Fruit fly (Drosophila melanogaster) whole organism, embryonic: ENCODE measurements around the gene CG9222.

ENCODE experiments used
- Aef1 ChIP-seq: fragments of 200-800 bp; sonication (Bioruptor generic); IDR thresholded peaks from 3 replicates; pipeline ENCODE4 v1.3.6; 2022; ENCODE audit warnings: missing biosample characterization, missing genetic modification characterization
- CG8478 ChIP-seq: fragments of >200 bp; optimal IDR thresholded peaks from 2 replicates; lab custom pipeline; 2018
- Elba2 ChIP-seq: fragments of 200-800 bp; sonication (Bioruptor generic); optimal IDR thresholded peaks from 3 replicates; lab custom pipeline; 2016; ENCODE audit warnings: missing biosample characterization, missing genetic modification characterization
- Rfx ChIP-seq: fragments of 200-800 bp; sonication (Bioruptor generic); IDR thresholded peaks from 2 replicates; pipeline ENCODE4 v1.3.6; 2022; ENCODE audit warnings: missing biosample characterization, missing genetic modification characterization
- Sox102F ChIP-seq: fragments of 200-800 bp; sonication (Bioruptor generic); optimal IDR thresholded peaks from 2 replicates; lab custom pipeline; 2018; ENCODE audit warnings: missing biosample characterization, mild to moderate bottlenecking, missing genetic modification characterization, moderate library complexity
- TFAM ChIP-seq: fragments of 200-800 bp; sonication (Bioruptor generic); optimal IDR thresholded peaks from 2 replicates; lab custom pipeline; 2017; ENCODE audit warnings: missing biosample characterization, missing genetic modification characterization, inconsistent platforms
- ftz-f1 ChIP-seq: fragments of 200-800 bp; sonication (Bioruptor generic); optimal IDR thresholded peaks from 2 replicates; lab custom pipeline; 2016; ENCODE audit warnings: missing biosample characterization, missing genetic modification characterization
- insv ChIP-seq, 2 experiments: fragments of 200-800 bp; sonication (Bioruptor generic); optimal IDR thresholded peaks; 3 replicates each; lab custom pipeline; 2016 to 2018; ENCODE audit warnings: missing biosample characterization in 2 of 2, missing genetic modification characterization in 2 of 2
- unc-4 ChIP-seq: fragments of 200-800 bp; sonication (Bioruptor generic); IDR thresholded peaks from 2 replicates; pipeline ENCODE4 v1.3.6; 2022; ENCODE audit warnings: missing biosample characterization, missing genetic modification characterization; ENCODE audit not compliant: partially characterized antibody
- vfl ChIP-seq: fragments of 200-800 bp; sonication (Bioruptor generic); optimal IDR thresholded peaks from 2 replicates; lab custom pipeline; 2016; ENCODE audit warnings: missing biosample characterization, missing genetic modification characterization

dm6 chr2L:6155041-6155440, 24.2 kb downstream of the CG9222 start, which contains the start of gene CG31639:
- TF ChIP-seq Rfx: no peak
- no peak for TF ChIP-seq insv (GFP tag; optimal IDR thresholded peaks at IDR 0.05; lab: Kevin White, UChicago)
- no peak for TF ChIP-seq Sox102F (GFP tag; lab: Kevin White, UChicago)
- TF ChIP-seq TFAM (GFP tag; lab: Kevin White, UChicago): no peak
- no peak for TF ChIP-seq ftz-f1 (GFP tag; lab: Kevin White, UChicago)
- TF ChIP-seq unc-4: no peak
- TF ChIP-seq vfl (GFP tag; lab: Kevin White, UChicago): no peak
- no peak for TF ChIP-seq Elba2 (GFP tag; lab: Kevin White, UChicago)
- TF ChIP-seq CG8478: no peak
- no peak for TF ChIP-seq Aef1 (GFP tag; lab: Robert Waterston, UW)
